Worm (Caenorhabditis elegans) whole organism, L1 larva: ENCODE measurements around the gene trm-2A.
A peak's percentile ranks its signal among the peaks of the same experiment; 100 is the strongest.

ENCODE experiments used
- C04F5.9 ChIP-seq: sonication (generic microtip); optimal IDR thresholded peaks from 2 replicates; lab custom pipeline; 2016; ENCODE audit warnings: missing genetic modification characterization, missing compliant biosample characterization
- C34B4.2 ChIP-seq: sonication (generic microtip); optimal IDR thresholded peaks from 2 replicates; lab custom pipeline; 2017; ENCODE audit warnings: mild to moderate bottlenecking, missing genetic modification characterization, missing compliant biosample characterization
- aha-1 ChIP-seq: fragments of 150-350 bp; optimal IDR thresholded peaks from 2 replicates; lab custom pipeline; 2014; ENCODE audit warnings: missing biosample characterization, missing genetic modification characterization
- alr-1 ChIP-seq: fragments of 200-800 bp; sonication (Bioruptor generic); optimal IDR thresholded peaks from 2 replicates; lab custom pipeline; 2018; ENCODE audit warnings: borderline replicate concordance, mild to moderate bottlenecking, missing genetic modification characterization, missing compliant biosample characterization
- aly-2 ChIP-seq: fragments of 150-350 bp; optimal IDR thresholded peaks from 2 replicates; lab custom pipeline; 2014; ENCODE audit warnings: missing biosample characterization, missing genetic modification characterization
- ceh-8 ChIP-seq: fragments of 200-800 bp; sonication (Bioruptor generic); optimal IDR thresholded peaks from 2 replicates; lab custom pipeline; 2018; ENCODE audit warnings: mild to moderate bottlenecking, missing genetic modification characterization, moderate library complexity, missing compliant biosample characterization
- ceh-90 ChIP-seq: sonication (generic microtip); optimal IDR thresholded peaks from 2 replicates; lab custom pipeline; 2016; ENCODE audit warnings: missing genetic modification characterization, missing compliant biosample characterization
- ces-1 ChIP-seq: fragments of 150-350 bp; optimal IDR thresholded peaks from 2 replicates; lab custom pipeline; 2014; ENCODE audit warnings: missing biosample characterization, missing genetic modification reagents, missing genetic modification characterization
- dpl-1 ChIP-seq, 3 experiments: fragments of 150-350 bp in 2 of 3; sonication (generic microtip) in 1 of 3; optimal IDR thresholded peaks; 2 replicates each; lab custom pipeline; 2014 to 2017; ENCODE audit warnings: missing biosample characterization in 3 of 3, missing genetic modification characterization in 3 of 3, missing genetic modification reagents in 3 of 3
- egl-13 ChIP-seq: sonication (generic microtip); optimal IDR thresholded peaks from 2 replicates; lab custom pipeline; 2016; ENCODE audit warnings: missing genotype, missing genetic modification reagents, missing genetic modification characterization, missing compliant biosample characterization
- egl-27 ChIP-seq, 2 experiments: fragments of 150-350 bp in 1 of 2; sonication (generic microtip); optimal IDR thresholded peaks; 3 replicates each; lab custom pipeline; 2017 to 2018; ENCODE audit warnings: missing biosample characterization in 2 of 2, missing genetic modification characterization in 2 of 2, missing genetic modification reagents in 2 of 2
- elt-3 ChIP-seq, 6 experiments: fragments of 150-350 bp in 1 of 6; sonication (generic microtip); optimal IDR thresholded peaks; 2 replicates each; lab custom pipeline; 2017 to 2018; ENCODE audit warnings: missing biosample characterization in 6 of 6, missing genetic modification characterization in 6 of 6, inconsistent platforms in 1 of 6
- fkh-10 ChIP-seq: sonication (generic microtip); optimal IDR thresholded peaks from 2 replicates; lab custom pipeline; 2017; ENCODE audit warnings: missing biosample characterization, missing genetic modification reagents, missing genetic modification characterization
- fkh-4 ChIP-seq: sonication (generic microtip); optimal IDR thresholded peaks from 2 replicates; lab custom pipeline; 2016; ENCODE audit warnings: missing compliant biosample characterization, missing genetic modification characterization, borderline replicate concordance
- fkh-8 ChIP-seq: sonication (generic microtip); optimal IDR thresholded peaks from 2 replicates; lab custom pipeline; 2016; ENCODE audit warnings: mild to moderate bottlenecking, missing genetic modification characterization, missing compliant biosample characterization
- fos-1 ChIP-seq: fragments of 150-350 bp; optimal IDR thresholded peaks from 2 replicates; lab custom pipeline; 2014; ENCODE audit warnings: missing biosample characterization, missing genetic modification characterization
- grh-1 ChIP-seq: fragments of 200-800 bp; sonication (Bioruptor generic); IDR thresholded peaks from 2 replicates; pipeline ENCODE4 v1.3.6; 2022; ENCODE audit warnings: missing genetic modification reagents, missing genetic modification characterization, missing compliant biosample characterization
- hlh-17 ChIP-seq: fragments of 200-800 bp; sonication (Bioruptor generic); optimal IDR thresholded peaks from 2 replicates; lab custom pipeline; 2018; ENCODE audit warnings: missing genetic modification characterization, mild to moderate bottlenecking, missing compliant biosample characterization, moderate library complexity, borderline replicate concordance
- hlh-4 ChIP-seq: sonication (generic microtip); optimal IDR thresholded peaks from 2 replicates; lab custom pipeline; 2016; ENCODE audit warnings: mild to moderate bottlenecking, missing genetic modification characterization, missing compliant biosample characterization
- lin-35 ChIP-seq, 2 experiments: fragments of 150-350 bp; optimal IDR thresholded peaks; 2 replicates each; lab custom pipeline; 2014; ENCODE audit warnings: missing biosample characterization in 2 of 2, missing genetic modification characterization in 2 of 2, missing genetic modification reagents in 2 of 2
- lir-3 ChIP-seq: sonication (generic microtip); optimal IDR thresholded peaks from 2 replicates; lab custom pipeline; 2016; ENCODE audit warnings: mild to moderate bottlenecking, missing genetic modification characterization, moderate library complexity, missing compliant biosample characterization; ENCODE audit not compliant: poor library complexity
- lsy-2 ChIP-seq, 2 experiments: fragments of 150-350 bp; optimal IDR thresholded peaks; 2 replicates each; lab custom pipeline; 2014; ENCODE audit warnings: missing biosample characterization in 2 of 2, missing genetic modification characterization in 2 of 2
- mef-2 ChIP-seq: fragments of 150-350 bp; optimal IDR thresholded peaks from 2 replicates; lab custom pipeline; 2014; ENCODE audit warnings: missing biosample characterization, missing genetic modification characterization
- nhr-12 ChIP-seq: sonication (generic microtip); optimal IDR thresholded peaks from 2 replicates; lab custom pipeline; 2017; ENCODE audit warnings: missing biosample characterization, missing genetic modification characterization
- nhr-237 ChIP-seq: fragments of 150-350 bp; optimal IDR thresholded peaks from 2 replicates; lab custom pipeline; 2014; ENCODE audit warnings: missing biosample characterization, missing genetic modification characterization
- nhr-28 ChIP-seq: fragments of 150-350 bp; optimal IDR thresholded peaks from 2 replicates; lab custom pipeline; 2014; ENCODE audit warnings: missing biosample characterization, missing genetic modification characterization
- nhr-47 ChIP-seq: sonication (generic microtip); optimal IDR thresholded peaks from 2 replicates; lab custom pipeline; 2016; ENCODE audit warnings: mild to moderate bottlenecking, missing genetic modification characterization, moderate library complexity, missing compliant biosample characterization
- nhr-71 ChIP-seq: sonication (generic microtip); optimal IDR thresholded peaks from 2 replicates; lab custom pipeline; 2016; ENCODE audit warnings: mild to moderate bottlenecking, missing genetic modification characterization, moderate library complexity, missing compliant biosample characterization
- nhr-85 ChIP-seq: sonication (generic microtip); peaks from one replicate; lab custom pipeline; 2016; ENCODE audit warnings: missing genetic modification characterization, inconsistent platforms, missing compliant biosample characterization
- pag-3 ChIP-seq: sonication (generic microtip); optimal IDR thresholded peaks from 2 replicates; lab custom pipeline; 2017; ENCODE audit warnings: missing genetic modification characterization, mild to moderate bottlenecking, missing compliant biosample characterization, antibody characterized with exemption, borderline replicate concordance; ENCODE audit not compliant: insufficient read depth
- pqm-1 ChIP-seq: sonication (generic microtip); optimal IDR thresholded peaks from 3 replicates; lab custom pipeline; 2017; ENCODE audit warnings: missing biosample characterization, missing genetic modification characterization
- rnt-1 ChIP-seq: sonication (generic microtip); optimal IDR thresholded peaks from 2 replicates; lab custom pipeline; 2016; ENCODE audit warnings: mild to moderate bottlenecking, missing genetic modification characterization, moderate library complexity, missing compliant biosample characterization
- skn-1 ChIP-seq: fragments of 150-350 bp; optimal IDR thresholded peaks from 2 replicates; lab custom pipeline; 2014; ENCODE audit warnings: missing biosample characterization, missing genetic modification characterization
- snpc-4 ChIP-seq: fragments of 150-350 bp; optimal IDR thresholded peaks from 2 replicates; lab custom pipeline; 2014; ENCODE audit warnings: missing biosample characterization, missing genetic modification characterization
- swsn-7 ChIP-seq: sonication (generic microtip); optimal IDR thresholded peaks from 2 replicates; lab custom pipeline; 2016; ENCODE audit warnings: missing genetic modification characterization, missing compliant biosample characterization
- tbx-2 ChIP-seq: sonication (generic microtip); optimal IDR thresholded peaks from 2 replicates; lab custom pipeline; 2016; ENCODE audit warnings: missing genetic modification characterization, missing compliant biosample characterization
- unc-130 ChIP-seq: fragments of 150-350 bp; optimal IDR thresholded peaks from 2 replicates; lab custom pipeline; 2017; ENCODE audit warnings: missing biosample characterization, missing genetic modification characterization, inconsistent platforms
- unc-62 ChIP-seq: fragments of 150-350 bp; optimal IDR thresholded peaks from 2 replicates; lab custom pipeline; 2014; ENCODE audit warnings: missing biosample characterization, missing genetic modification reagents, missing genetic modification characterization
- unc-86 ChIP-seq: sonication (generic microtip); optimal IDR thresholded peaks from 2 replicates; lab custom pipeline; 2016; ENCODE audit warnings: missing genetic modification characterization, missing compliant biosample characterization
- vab-15 ChIP-seq: sonication (generic microtip); optimal IDR thresholded peaks from 2 replicates; lab custom pipeline; 2017; ENCODE audit warnings: missing genotype, mild to moderate bottlenecking, missing genetic modification characterization, missing compliant biosample characterization
- ztf-11 ChIP-seq, 2 experiments: sonication (generic microtip); optimal IDR thresholded peaks; 2 replicates each; lab custom pipeline; 2016 to 2017; ENCODE audit warnings: missing genetic modification characterization in 2 of 2, missing biosample characterization in 1 of 2, missing compliant biosample characterization in 1 of 2
- ztf-4 ChIP-seq: fragments of 150-350 bp; optimal IDR thresholded peaks from 2 replicates; lab custom pipeline; 2014; ENCODE audit warnings: missing biosample characterization, missing genetic modification characterization

Gene trm-2A

DNA sequence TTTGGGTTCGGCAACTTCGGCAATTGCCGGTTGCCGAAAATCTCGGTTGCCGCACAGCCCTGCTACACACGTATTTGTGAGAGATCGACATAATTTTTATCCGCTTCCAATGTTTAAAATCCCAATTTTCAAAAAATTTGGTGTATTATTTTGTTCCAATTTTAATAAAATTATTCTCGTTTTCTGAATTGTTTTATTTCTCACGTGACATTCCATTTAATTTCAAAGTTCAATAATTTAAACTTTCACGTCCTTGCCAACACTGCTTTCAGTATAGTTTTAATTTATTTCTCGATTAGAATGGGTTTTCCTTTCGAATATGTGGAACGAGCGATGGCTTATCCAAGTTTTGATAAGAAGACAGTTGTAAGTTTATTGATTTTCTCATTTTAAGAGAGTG lies 48.2 kb upstream of the trm-2A start, which contains the start of gene K09C6.2:
TSS of gene K09C6.2 (plus strand) at position 301 of the 400 bp plus-strand sequence.
- TF ChIP-seq pag-3 (tag; lab: Kevin White, UChicago) (no peak), fkh-8 (tag; lab: Kevin White, UChicago) (no peak), ztf-11 (tag; optimal IDR thresholded peaks at IDR 0.05; lab: Kevin White, UChicago) (no peak), ztf-4 (tag; lab: Kevin White, UChicago) (no peak), nhr-28 (tag; lab: Kevin White, UChicago) (no peak), egl-27 (tag; optimal IDR thresholded peaks at IDR 0.05; lab: Kevin White, UChicago) (no peak), C04F5.9 (tag; lab: Kevin White, UChicago) (no peak), aly-2 (tag; lab: Kevin White, UChicago) (no peak), nhr-47 (no peak), unc-62 (GFP tag; lab: Kevin White, UChicago) (no peak), elt-3 (tag; optimal IDR thresholded peaks at IDR 0.05; lab: Kevin White, UChicago) (no peak), tbx-2 (no peak), nhr-85 (tag; lab: Kevin White, UChicago) (no peak), hlh-4 (tag; lab: Kevin White, UChicago) (no peak), lsy-2 (tag; optimal IDR thresholded peaks at IDR 0.05; lab: Kevin White, UChicago) (no peak), nhr-12 (tag; lab: Kevin White, UChicago) (no peak), vab-15 (tag; lab: Kevin White, UChicago) (no peak), unc-86 (tag; lab: Kevin White, UChicago) (no peak), mef-2 (no peak), unc-130 (no peak)

DNA sequence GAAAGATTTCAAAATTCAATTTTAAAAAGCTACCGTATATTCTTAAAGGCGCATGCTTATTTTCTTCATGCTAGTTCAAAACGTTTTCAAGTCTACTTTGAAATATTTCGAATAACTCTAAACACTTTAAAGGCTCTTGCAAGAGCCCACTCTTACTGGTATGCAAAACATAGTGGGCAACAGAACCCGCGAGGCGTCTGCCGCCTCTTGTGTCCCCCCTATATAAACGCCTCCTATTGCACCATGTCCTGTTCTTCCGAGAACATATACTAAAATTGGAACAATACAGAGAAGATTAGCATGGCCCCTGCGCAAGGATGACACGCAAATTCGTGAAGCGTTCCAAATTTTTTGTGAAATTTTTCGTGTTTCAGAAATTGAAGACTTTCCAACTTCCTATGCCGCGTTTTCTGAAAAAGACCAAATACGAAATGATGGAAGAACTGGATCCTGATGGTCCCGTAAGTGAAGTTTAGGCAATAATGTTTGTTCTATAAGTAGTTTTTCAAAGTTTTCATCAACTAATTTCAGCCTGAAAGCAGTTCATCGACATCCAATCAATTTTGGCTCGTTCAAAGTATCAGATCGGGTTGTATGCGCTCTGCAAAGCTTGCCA lies 45.8 kb upstream of the trm-2A start:
- peak; percentile 91 for TF ChIP-seq snpc-4 (tag; lab: Kevin White, UChicago)
- no peak for TF ChIP-seq pag-3 (tag; lab: Kevin White, UChicago)
- TF ChIP-seq, all 84 proteins: peak for 1

- TF ChIP-seq pag-3 (tag; lab: Kevin White, UChicago) (no peak), nhr-71 (tag; lab: Kevin White, UChicago) (no peak), elt-3 (tag; optimal IDR thresholded peaks at IDR 0.05; lab: Kevin White, UChicago) (no peak), rnt-1 (no peak), fkh-10 (GFP tag; lab: Kevin White, UChicago) (no peak)
Observed at ce11 chrV:866729-867128, 38.0 kb upstream of the trm-2A start, which contains the start of gene T02B11.3. T02B11.3 (minus strand) TSS chrV:866829.

DNA sequence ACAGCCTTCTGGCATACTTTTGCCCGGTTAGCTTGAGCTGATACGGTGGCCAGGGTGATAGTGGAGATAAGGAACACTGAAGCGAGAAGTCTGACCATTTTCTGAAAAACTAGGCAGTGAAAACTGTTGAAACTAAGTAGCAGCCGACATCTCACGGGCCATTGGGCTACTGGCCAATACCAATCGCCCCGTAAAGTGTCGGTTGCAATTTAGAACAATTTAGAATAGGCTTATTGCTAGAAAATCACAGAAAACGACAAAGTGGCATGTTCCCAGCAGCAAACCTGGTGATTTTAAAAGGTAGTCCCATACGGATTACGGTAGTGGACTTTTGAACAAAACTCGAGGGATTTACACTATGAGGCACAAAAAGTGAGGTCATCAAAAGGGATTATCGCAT lies 33.7 kb upstream of the trm-2A start, which contains the start of gene T02B11.4:
TSS of gene T02B11.4 (minus strand) at position 101 of the 400 bp plus-strand sequence.
- TF ChIP-seq nhr-237 (tag; lab: Kevin White, UChicago) (no peak), ceh-8 (GFP tag; lab: Kevin White, UChicago) (no peak), vab-15 (tag; lab: Kevin White, UChicago) (no peak), lir-3 (tag; lab: Kevin White, UChicago) (no peak), aha-1 (tag; lab: Kevin White, UChicago) (no peak), ceh-90 (tag; lab: Kevin White, UChicago) (no peak), swsn-7 (tag; lab: Kevin White, UChicago) (no peak), hlh-17 (GFP tag; lab: Kevin White, UChicago) (no peak)

DNA sequence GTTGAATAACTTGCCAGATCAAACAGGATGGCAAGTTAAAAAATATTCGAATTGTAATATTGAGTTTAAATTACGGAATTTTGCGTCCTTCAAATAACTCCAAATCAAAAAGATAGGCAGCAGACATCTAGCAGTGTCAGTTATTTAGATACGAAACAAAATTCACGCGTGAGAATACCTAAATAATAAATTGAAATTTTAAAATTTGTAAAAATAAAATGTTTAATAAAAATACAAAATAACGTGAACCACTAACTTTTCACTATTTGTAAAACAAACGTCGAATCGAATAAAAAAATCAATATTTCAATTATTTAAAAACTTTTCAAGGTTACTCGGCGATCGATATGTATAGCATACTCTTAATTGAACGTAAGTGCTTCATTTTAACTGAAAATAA lies 28.8 kb upstream of the trm-2A start, which contains the start of gene T02B11.9:
TSS of gene T02B11.9 (plus strand) at position 301 of the 400 bp plus-strand sequence.
- TF ChIP-seq egl-13 (tag; lab: Kevin White, UChicago) (no peak), dpl-1 (GFP tag; optimal IDR thresholded peaks at IDR 0.05; lab: Kevin White, UChicago) (no peak), lin-35 (GFP tag; optimal IDR thresholded peaks at IDR 0.05; lab: Kevin White, UChicago) (no peak), egl-27 (tag; optimal IDR thresholded peaks at IDR 0.05; lab: Kevin White, UChicago) (no peak), alr-1 (tag; lab: Kevin White, UChicago) (no peak), nhr-71 (tag; lab: Kevin White, UChicago) (no peak), unc-130 (no peak), ces-1 (GFP tag; lab: Kevin White, UChicago) (no peak), fos-1 (tag; lab: Kevin White, UChicago) (no peak), skn-1 (tag; lab: Kevin White, UChicago) (no peak), lir-3 (tag; lab: Kevin White, UChicago) (no peak), mef-2 (no peak), aha-1 (tag; lab: Kevin White, UChicago) (no peak), pqm-1 (tag; lab: Kevin White, UChicago) (no peak), fkh-4 (tag; lab: Kevin White, UChicago) (no peak), C34B4.2 (no peak), grh-1 (GFP tag; lab: Robert Waterston, UW) (no peak), elt-3 (tag; optimal IDR thresholded peaks at IDR 0.05; lab: Kevin White, UChicago) (no peak)
